Worm (Caenorhabditis elegans) whole organism, L2 larva: ENCODE measurements around the gene str-161.

ENCODE experiments used
- C34F6.9 ChIP-seq: fragments of 150-350 bp; optimal IDR thresholded peaks from 2 replicates; lab custom pipeline; 2014; ENCODE audit warnings: missing biosample characterization, missing genetic modification characterization
- F13H6.1 ChIP-seq: sonication (generic microtip); optimal IDR thresholded peaks from 2 replicates; lab custom pipeline; 2016; ENCODE audit warnings: missing genetic modification characterization, missing compliant biosample characterization
- R02D3.7 ChIP-seq: fragments of 150-350 bp; optimal IDR thresholded peaks from 2 replicates; lab custom pipeline; 2014; ENCODE audit warnings: missing biosample characterization, missing genetic modification characterization
- Y55F3AM.14 ChIP-seq: fragments of 200-800 bp; sonication (Bioruptor generic); optimal IDR thresholded peaks from 2 replicates; lab custom pipeline; 2018; ENCODE audit warnings: mild to moderate bottlenecking, missing genetic modification characterization, missing compliant biosample characterization
- ZK546.5 ChIP-seq: sonication (generic microtip); optimal IDR thresholded peaks from 2 replicates; lab custom pipeline; 2017; ENCODE audit warnings: missing biosample characterization, missing genetic modification characterization
- alr-1 ChIP-seq: fragments of 150-350 bp; optimal IDR thresholded peaks from 2 replicates; lab custom pipeline; 2014; ENCODE audit warnings: missing biosample characterization, missing genetic modification characterization
- ceh-16 ChIP-seq: fragments of 150-350 bp; optimal IDR thresholded peaks from 2 replicates; lab custom pipeline; 2014; ENCODE audit warnings: missing biosample characterization, missing genetic modification characterization
- crh-2 ChIP-seq: sonication (generic microtip); optimal IDR thresholded peaks from 2 replicates; lab custom pipeline; 2017; ENCODE audit warnings: missing biosample characterization, missing genetic modification characterization
- egl-27 ChIP-seq: sonication (generic microtip); optimal IDR thresholded peaks from 3 replicates; lab custom pipeline; 2017; ENCODE audit warnings: missing biosample characterization, missing genetic modification reagents, missing genetic modification characterization
- elt-3 ChIP-seq: sonication (generic microtip); optimal IDR thresholded peaks from 2 replicates; lab custom pipeline; 2017; ENCODE audit warnings: missing biosample characterization, missing genetic modification characterization
- gmeb-1 ChIP-seq: fragments of 150-350 bp; optimal IDR thresholded peaks from 2 replicates; lab custom pipeline; 2014; ENCODE audit warnings: missing biosample characterization, missing genetic modification characterization
- lin-11 ChIP-seq: fragments of 150-350 bp; sonication (generic microtip); optimal IDR thresholded peaks from 2 replicates; lab custom pipeline; 2014; ENCODE audit warnings: missing biosample characterization, missing genetic modification characterization, inconsistent platforms, mixed read lengths
- lin-13 ChIP-seq: fragments of 150-350 bp; optimal IDR thresholded peaks from 2 replicates; lab custom pipeline; 2014; ENCODE audit warnings: missing biosample characterization, missing genetic modification reagents, missing genetic modification characterization
- lsy-2 ChIP-seq, 2 experiments: fragments of 150-350 bp in 1 of 2; sonication (generic microtip) in 1 of 2; optimal IDR thresholded peaks; 2 replicates each; lab custom pipeline; 2014 to 2017; ENCODE audit warnings: missing biosample characterization in 2 of 2, missing genetic modification characterization in 2 of 2
- mab-5 ChIP-seq: fragments of 150-350 bp; optimal IDR thresholded peaks from 2 replicates; lab custom pipeline; 2014; ENCODE audit warnings: missing biosample characterization, missing genetic modification characterization
- mbf-1 ChIP-seq: sonication (generic microtip); optimal IDR thresholded peaks from 2 replicates; lab custom pipeline; 2017; ENCODE audit warnings: missing biosample characterization, missing genetic modification characterization
- mdl-1 ChIP-seq, 2 experiments: fragments of 150-350 bp in 1 of 2; sonication (generic microtip) in 1 of 2; optimal IDR thresholded peaks; 2 replicates each; lab custom pipeline; 2017; ENCODE audit warnings: missing biosample characterization in 2 of 2, missing genetic modification characterization in 2 of 2
- nhr-11 ChIP-seq: fragments of 150-350 bp; optimal IDR thresholded peaks from 2 replicates; lab custom pipeline; 2014; ENCODE audit warnings: missing biosample characterization, missing genetic modification characterization
- nhr-12 ChIP-seq: fragments of 150-350 bp; optimal IDR thresholded peaks from 2 replicates; lab custom pipeline; 2014; ENCODE audit warnings: missing biosample characterization, missing genetic modification characterization
- nhr-129 ChIP-seq: fragments of 150-350 bp; optimal IDR thresholded peaks from 2 replicates; lab custom pipeline; 2014; ENCODE audit warnings: missing biosample characterization, missing genetic modification characterization
- nhr-23 ChIP-seq: fragments of 150-350 bp; optimal IDR thresholded peaks from 2 replicates; lab custom pipeline; 2014; ENCODE audit warnings: missing biosample characterization, missing genetic modification reagents, missing genetic modification characterization
- nhr-25 ChIP-seq: fragments of 150-350 bp; sonication (generic microtip); optimal IDR thresholded peaks from 3 replicates; lab custom pipeline; 2014; ENCODE audit warnings: missing biosample characterization, missing genetic modification characterization
- nhr-6 ChIP-seq: fragments of 150-350 bp; optimal IDR thresholded peaks from 2 replicates; lab custom pipeline; 2014; ENCODE audit warnings: missing biosample characterization, missing genetic modification characterization
- nhr-77 ChIP-seq: fragments of 150-350 bp; optimal IDR thresholded peaks from 2 replicates; lab custom pipeline; 2014; ENCODE audit warnings: missing biosample characterization, missing genetic modification characterization
- sma-3 ChIP-seq: sonication (generic microtip); optimal IDR thresholded peaks from 2 replicates; lab custom pipeline; 2016; ENCODE audit warnings: missing genetic modification reagents, missing genetic modification characterization, missing compliant biosample characterization
- sma-9 ChIP-seq, 2 experiments: fragments of 150-350 bp in 1 of 2; sonication (generic microtip) in 1 of 2; optimal IDR thresholded peaks; 2 replicates each; lab custom pipeline; 2014 to 2016; ENCODE audit warnings: missing genetic modification characterization in 2 of 2, mild to moderate bottlenecking in 1 of 2, missing biosample characterization in 1 of 2, missing compliant biosample characterization in 1 of 2, missing genetic modification reagents in 1 of 2, moderate library complexity in 1 of 2
- unc-39 ChIP-seq: fragments of 150-350 bp; optimal IDR thresholded peaks from 2 replicates; lab custom pipeline; 2014; ENCODE audit warnings: missing biosample characterization, missing genetic modification characterization
- zag-1 ChIP-seq: fragments of 150-350 bp; optimal IDR thresholded peaks from 2 replicates; lab custom pipeline; 2014; ENCODE audit warnings: missing biosample characterization, missing genetic modification characterization
- ztf-1 ChIP-seq: fragments of 200-800 bp; sonication (Bioruptor generic); conservative IDR thresholded peaks from 2 replicates; pipeline ENCODE4 v1.3.6; 2022; ENCODE audit warnings: missing genetic modification characterization, missing compliant biosample characterization
- ztf-11 ChIP-seq: sonication (generic microtip); optimal IDR thresholded peaks from 2 replicates; lab custom pipeline; 2017; ENCODE audit warnings: missing biosample characterization, missing genetic modification characterization

str-161 gene

DNA sequence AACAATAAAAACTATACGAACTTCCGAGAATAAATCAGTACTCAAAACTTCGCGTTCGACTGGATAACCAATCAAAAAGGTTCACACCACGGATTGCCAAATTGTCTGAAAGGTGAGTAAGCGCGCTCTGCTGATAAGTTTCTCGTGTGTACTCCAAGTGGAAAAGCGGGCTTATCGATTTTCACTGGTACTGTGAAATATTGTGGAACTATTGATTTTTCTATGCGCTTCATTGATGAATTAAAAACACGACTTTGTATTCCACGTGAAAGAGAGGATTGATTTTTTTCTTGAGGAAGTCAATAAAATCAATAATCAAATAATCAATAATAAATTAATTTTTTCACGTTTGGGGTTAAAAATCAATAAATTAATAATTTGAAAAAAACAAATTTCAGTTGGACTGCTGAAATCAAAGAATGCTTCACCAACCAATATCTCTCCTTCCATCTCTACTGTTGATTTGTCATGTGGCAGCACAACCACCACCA is 1.8 kb upstream of the str-161 start, which contains the start of gene T08B6.4:
T08B6.4 (plus strand) TSS at position 51 of the 491 bp plus-strand sequence.
- TF ChIP-seq nhr-77 (tag; lab: Kevin White, UChicago), result no peak
- TF ChIP-seq mdl-1 (tag; optimal IDR thresholded peaks at IDR 0.05; lab: Kevin White, UChicago), result no peak
- no peak for TF ChIP-seq C34F6.9
- no peak for TF ChIP-seq lin-13 (GFP tag; lab: Kevin White, UChicago)
- TF ChIP-seq sma-9 (GFP tag; optimal IDR thresholded peaks at IDR 0.05; lab: Kevin White, UChicago), result no peak
- TF ChIP-seq sma-9 (tag; optimal IDR thresholded peaks at IDR 0.05; lab: Kevin White, UChicago), result no peak
- TF ChIP-seq alr-1 (tag; lab: Kevin White, UChicago), result no peak

ce11 chrIV:4890543-4890942 is 13.3 kb downstream of the str-161 start, which contains the start of gene T08B6.9:
TSS of gene T08B6.9 (plus strand) at chrIV:4890843.
- TF ChIP-seq crh-2 (tag; lab: Kevin White, UChicago) (no peak), egl-27 (tag; lab: Kevin White, UChicago) (no peak), nhr-11 (tag; lab: Kevin White, UChicago) (no peak), sma-9 (GFP tag; optimal IDR thresholded peaks at IDR 0.05; lab: Kevin White, UChicago) (no peak), sma-9 (tag; optimal IDR thresholded peaks at IDR 0.05; lab: Kevin White, UChicago) (no peak), gmeb-1 (tag; lab: Kevin White, UChicago) (no peak), R02D3.7 (tag; lab: Kevin White, UChicago) (no peak), ceh-16 (no peak)

DNA sequence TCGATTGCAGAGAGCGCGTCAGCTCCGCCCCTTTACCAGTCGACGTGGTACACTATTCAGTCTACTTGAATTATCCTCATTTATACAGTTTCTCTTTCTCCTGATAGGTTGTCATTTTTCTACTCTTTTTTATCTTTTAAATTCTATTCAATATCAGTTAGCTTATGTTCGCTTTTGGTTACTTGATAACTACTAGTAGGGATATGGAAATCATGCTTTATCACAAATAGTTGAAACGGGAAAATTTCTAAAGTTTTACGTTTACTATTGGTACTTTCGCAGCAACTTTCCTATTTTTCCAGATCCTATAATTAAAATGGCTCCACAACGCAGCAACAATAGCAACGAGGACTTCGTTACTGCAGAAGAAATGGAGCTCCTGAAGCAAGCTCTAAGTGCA is 14.2 kb downstream of the str-161 start, which contains the start of gene sgnh-1:
sgnh-1 (plus strand) TSS at position 301 of the 400 bp plus-strand sequence.
- TF ChIP-seq mab-5 (tag; lab: Kevin White, UChicago) (no peak), ceh-16 (no peak), zag-1 (tag; lab: Kevin White, UChicago) (no peak), nhr-25 (tag; lab: Kevin White, UChicago) (no peak), nhr-12 (tag; lab: Kevin White, UChicago) (no peak), lin-13 (GFP tag; lab: Kevin White, UChicago) (no peak), lsy-2 (tag; optimal IDR thresholded peaks at IDR 0.05; lab: Kevin White, UChicago) (no peak), mdl-1 (tag; optimal IDR thresholded peaks at IDR 0.05; lab: Kevin White, UChicago) (no peak), nhr-6 (tag; lab: Kevin White, UChicago) (no peak), mbf-1 (no peak), nhr-77 (tag; lab: Kevin White, UChicago) (no peak), Y55F3AM.14 (GFP tag; lab: Kevin White, UChicago) (no peak), egl-27 (tag; lab: Kevin White, UChicago) (no peak), nhr-129 (tag; lab: Kevin White, UChicago) (no peak), elt-3 (tag; lab: Kevin White, UChicago) (no peak), F13H6.1 (no peak), sma-3 (no peak)
- TF ChIP-seq, all 48 proteins: peak for 0

- TF ChIP-seq nhr-25 (tag; lab: Kevin White, UChicago) (no peak), ztf-1 (GFP tag; lab: Robert Waterston, UW) (no peak), nhr-23 (tag; lab: Kevin White, UChicago) (no peak), ZK546.5 (tag; lab: Kevin White, UChicago) (no peak), lin-11 (tag; lab: Kevin White, UChicago) (no peak), unc-39 (tag; lab: Kevin White, UChicago) (no peak), mab-5 (tag; lab: Kevin White, UChicago) (no peak), ztf-11 (tag; lab: Kevin White, UChicago) (no peak)
Measured at ce11 chrIV:4887258-4887657, 16.6 kb downstream of the str-161 start, which contains the start of gene T08B6.1. TSS of gene T08B6.1 (minus strand) at chrIV:4887358.

DNA sequence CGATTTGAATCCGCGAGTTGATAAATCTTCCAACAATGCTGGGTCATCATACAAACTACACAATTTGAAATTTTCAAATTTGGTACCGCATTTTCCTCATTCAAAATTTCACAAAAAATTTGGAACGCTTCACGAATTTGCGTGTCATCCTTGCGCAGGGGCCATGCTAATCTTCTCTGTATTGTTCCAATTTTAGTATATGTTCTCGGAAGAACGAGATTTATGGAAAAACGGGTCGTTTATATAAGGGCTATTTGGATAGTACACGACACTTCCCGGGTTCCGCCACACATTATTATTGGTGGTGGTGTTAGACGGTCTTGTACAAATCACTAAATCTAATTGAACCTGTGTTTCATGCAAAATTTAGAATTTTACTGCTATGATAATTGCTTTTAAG is 18.4 kb downstream of the str-161 start:
- TF ChIP-seq nhr-25 (tag; lab: Kevin White, UChicago) (no peak), ZK546.5 (tag; lab: Kevin White, UChicago) (no peak), elt-3 (tag; lab: Kevin White, UChicago) (no peak), egl-27 (tag; lab: Kevin White, UChicago) (no peak), sma-9 (GFP tag; optimal IDR thresholded peaks at IDR 0.05; lab: Kevin White, UChicago) (no peak), sma-9 (tag; optimal IDR thresholded peaks at IDR 0.05; lab: Kevin White, UChicago) (no peak)
- TF ChIP-seq, all 48 proteins: peak for 0
